Worm (Caenorhabditis elegans) whole organism, L1 larva: Measurements from ENCODE around the gene trmt-10A.
A peak's percentile ranks its signal among the peaks of the same experiment; 100 is the strongest.

Experiments used
- C04F5.9 ChIP-seq: sonication (generic microtip); optimal IDR thresholded peaks from 2 replicates; lab custom pipeline; 2016; ENCODE audit warnings: missing genetic modification characterization, missing compliant biosample characterization
- C34B4.2 ChIP-seq: sonication (generic microtip); optimal IDR thresholded peaks from 2 replicates; lab custom pipeline; 2017; ENCODE audit warnings: mild to moderate bottlenecking, missing genetic modification characterization, missing compliant biosample characterization
- F16B12.6 ChIP-seq: fragments of 150-350 bp; optimal IDR thresholded peaks from 2 replicates; lab custom pipeline; 2014; ENCODE audit warnings: missing biosample characterization, missing genetic modification characterization
- Y116A8C.19 ChIP-seq: sonication (generic microtip); optimal IDR thresholded peaks from 2 replicates; lab custom pipeline; 2016; ENCODE audit warnings: missing compliant biosample characterization, missing genetic modification characterization, borderline replicate concordance
- alr-1 ChIP-seq: fragments of 200-800 bp; sonication (Bioruptor generic); optimal IDR thresholded peaks from 2 replicates; lab custom pipeline; 2018; ENCODE audit warnings: borderline replicate concordance, mild to moderate bottlenecking, missing genetic modification characterization, missing compliant biosample characterization
- blmp-1 ChIP-seq: fragments of 150-350 bp; optimal IDR thresholded peaks from 2 replicates; lab custom pipeline; 2014; ENCODE audit warnings: missing biosample characterization, missing genetic modification characterization
- ceh-63 ChIP-seq: fragments of 200-800 bp; sonication (Bioruptor generic); optimal IDR thresholded peaks from 2 replicates; lab custom pipeline; 2018; ENCODE audit warnings: mild to moderate bottlenecking, missing genetic modification characterization, missing compliant biosample characterization
- ceh-8 ChIP-seq: fragments of 200-800 bp; sonication (Bioruptor generic); optimal IDR thresholded peaks from 2 replicates; lab custom pipeline; 2018; ENCODE audit warnings: mild to moderate bottlenecking, missing genetic modification characterization, moderate library complexity, missing compliant biosample characterization
- ceh-82 ChIP-seq, 3 experiments: fragments of 150-350 bp in 1 of 3; sonication (generic microtip) in 2 of 3; optimal IDR thresholded peaks; 2 replicates each; lab custom pipeline; 2014 to 2017; ENCODE audit warnings: missing biosample characterization in 3 of 3, missing genetic modification characterization in 3 of 3
- ceh-88 ChIP-seq: fragments of 200-800 bp; sonication (Bioruptor generic); IDR thresholded peaks from 2 replicates; pipeline ENCODE4 v1.3.6; 2022; ENCODE audit warnings: missing genetic modification characterization, missing compliant biosample characterization
- dpl-1 ChIP-seq, 3 experiments: fragments of 150-350 bp in 2 of 3; sonication (generic microtip) in 1 of 3; optimal IDR thresholded peaks; 2 replicates each; lab custom pipeline; 2014 to 2017; ENCODE audit warnings: missing biosample characterization in 3 of 3, missing genetic modification characterization in 3 of 3, missing genetic modification reagents in 3 of 3
- efl-1 ChIP-seq, 4 experiments: fragments of 150-350 bp; optimal IDR thresholded peaks in 3 of 4; peaks in 1 of 4; 1 replicate in 1 of 4; 2 replicates in 3 of 4; lab custom pipeline; 2014; ENCODE audit warnings: missing biosample characterization in 2 of 4, missing genetic modification characterization in 2 of 4, missing genetic modification reagents in 2 of 4
- efl-3 ChIP-seq: fragments of 200-800 bp; sonication (Bioruptor generic); optimal IDR thresholded peaks from 2 replicates; lab custom pipeline; 2018; ENCODE audit warnings: mild to moderate bottlenecking, missing genetic modification characterization, missing compliant biosample characterization
- egl-13 ChIP-seq: sonication (generic microtip); optimal IDR thresholded peaks from 2 replicates; lab custom pipeline; 2016; ENCODE audit warnings: missing genotype, missing genetic modification reagents, missing genetic modification characterization, missing compliant biosample characterization
- egl-27 ChIP-seq, 2 experiments: fragments of 150-350 bp in 1 of 2; sonication (generic microtip); optimal IDR thresholded peaks; 3 replicates each; lab custom pipeline; 2017 to 2018; ENCODE audit warnings: missing biosample characterization in 2 of 2, missing genetic modification characterization in 2 of 2, missing genetic modification reagents in 2 of 2
- elt-2 ChIP-seq: sonication (generic microtip); optimal IDR thresholded peaks from 2 replicates; lab custom pipeline; 2016; ENCODE audit warnings: missing genetic modification characterization, mild to moderate bottlenecking, inconsistent platforms, missing compliant biosample characterization, missing genetic modification reagents
- elt-3 ChIP-seq, 6 experiments: fragments of 150-350 bp in 1 of 6; sonication (generic microtip); optimal IDR thresholded peaks; 2 replicates each; lab custom pipeline; 2017 to 2018; ENCODE audit warnings: missing biosample characterization in 6 of 6, missing genetic modification characterization in 6 of 6, inconsistent platforms in 1 of 6
- fkh-10 ChIP-seq: sonication (generic microtip); optimal IDR thresholded peaks from 2 replicates; lab custom pipeline; 2017; ENCODE audit warnings: missing biosample characterization, missing genetic modification reagents, missing genetic modification characterization
- fkh-4 ChIP-seq: sonication (generic microtip); optimal IDR thresholded peaks from 2 replicates; lab custom pipeline; 2016; ENCODE audit warnings: missing compliant biosample characterization, missing genetic modification characterization, borderline replicate concordance
- fos-1 ChIP-seq: fragments of 150-350 bp; optimal IDR thresholded peaks from 2 replicates; lab custom pipeline; 2014; ENCODE audit warnings: missing biosample characterization, missing genetic modification characterization
- lin-13 ChIP-seq: fragments of 150-350 bp; optimal IDR thresholded peaks from 2 replicates; lab custom pipeline; 2014; ENCODE audit warnings: missing biosample characterization, missing genetic modification reagents, missing genetic modification characterization
- lin-14 ChIP-seq: fragments of 200-800 bp; sonication (Bioruptor generic); optimal IDR thresholded peaks from 2 replicates; lab custom pipeline; 2018; ENCODE audit warnings: mild to moderate bottlenecking, missing genetic modification characterization, moderate library complexity, missing compliant biosample characterization
- lin-15B ChIP-seq: fragments of 150-350 bp; sonication (generic microtip); optimal IDR thresholded peaks from 3 replicates; lab custom pipeline; 2014; ENCODE audit warnings: missing biosample characterization, missing genetic modification characterization
- lsy-2 ChIP-seq, 2 experiments: fragments of 150-350 bp; optimal IDR thresholded peaks; 2 replicates each; lab custom pipeline; 2014; ENCODE audit warnings: missing biosample characterization in 2 of 2, missing genetic modification characterization in 2 of 2
- mdl-1 ChIP-seq, 2 experiments: fragments of 150-350 bp; optimal IDR thresholded peaks; 2 replicates each; lab custom pipeline; 2014 to 2017; ENCODE audit warnings: missing biosample characterization in 2 of 2, missing genetic modification characterization in 2 of 2, inconsistent platforms in 1 of 2
- mef-2 ChIP-seq: fragments of 150-350 bp; optimal IDR thresholded peaks from 2 replicates; lab custom pipeline; 2014; ENCODE audit warnings: missing biosample characterization, missing genetic modification characterization
- nhr-19 ChIP-seq: fragments of 200-800 bp; sonication (Bioruptor generic); conservative IDR thresholded peaks from 2 replicates; pipeline ENCODE4 v1.3.6; 2022; ENCODE audit warnings: missing genetic modification characterization, missing compliant biosample characterization
- nhr-20 ChIP-seq: sonication (generic microtip); optimal IDR thresholded peaks from 2 replicates; lab custom pipeline; 2016; ENCODE audit warnings: mild to moderate bottlenecking, missing genetic modification characterization, missing compliant biosample characterization
- nhr-28 ChIP-seq: fragments of 150-350 bp; optimal IDR thresholded peaks from 2 replicates; lab custom pipeline; 2014; ENCODE audit warnings: missing biosample characterization, missing genetic modification characterization
- nhr-47 ChIP-seq: sonication (generic microtip); optimal IDR thresholded peaks from 2 replicates; lab custom pipeline; 2016; ENCODE audit warnings: mild to moderate bottlenecking, missing genetic modification characterization, moderate library complexity, missing compliant biosample characterization
- nhr-77 ChIP-seq: fragments of 150-350 bp; optimal IDR thresholded peaks from 2 replicates; lab custom pipeline; 2014; ENCODE audit warnings: missing biosample characterization, missing genetic modification characterization
- nhr-84 ChIP-seq: sonication (generic microtip); optimal IDR thresholded peaks from 2 replicates; lab custom pipeline; 2017; ENCODE audit warnings: missing biosample characterization, missing genetic modification characterization
- nhr-85 ChIP-seq: sonication (generic microtip); peaks from one replicate; lab custom pipeline; 2016; ENCODE audit warnings: missing genetic modification characterization, inconsistent platforms, missing compliant biosample characterization
- nhr-90 ChIP-seq: sonication (generic microtip); optimal IDR thresholded peaks from 2 replicates; lab custom pipeline; 2016; ENCODE audit warnings: mild to moderate bottlenecking, missing genetic modification characterization, missing compliant biosample characterization; ENCODE audit not compliant: poor library complexity
- pax-3 ChIP-seq: fragments of 200-800 bp; sonication (Bioruptor generic); optimal IDR thresholded peaks from 2 replicates; lab custom pipeline; 2018; ENCODE audit warnings: mild to moderate bottlenecking, missing genetic modification characterization, moderate library complexity, missing compliant biosample characterization
- pqm-1 ChIP-seq: sonication (generic microtip); optimal IDR thresholded peaks from 3 replicates; lab custom pipeline; 2017; ENCODE audit warnings: missing biosample characterization, missing genetic modification characterization
- rnt-1 ChIP-seq: sonication (generic microtip); optimal IDR thresholded peaks from 2 replicates; lab custom pipeline; 2016; ENCODE audit warnings: mild to moderate bottlenecking, missing genetic modification characterization, moderate library complexity, missing compliant biosample characterization
- skn-1 ChIP-seq: fragments of 150-350 bp; optimal IDR thresholded peaks from 2 replicates; lab custom pipeline; 2014; ENCODE audit warnings: missing biosample characterization, missing genetic modification characterization
- sox-4 ChIP-seq: sonication (generic microtip); optimal IDR thresholded peaks from 2 replicates; lab custom pipeline; 2016; ENCODE audit warnings: missing genetic modification characterization, missing compliant biosample characterization
- sptf-1 ChIP-seq: fragments of 150-350 bp; optimal IDR thresholded peaks from 2 replicates; lab custom pipeline; 2014; ENCODE audit warnings: missing biosample characterization, missing genetic modification characterization
- swsn-7 ChIP-seq: sonication (generic microtip); optimal IDR thresholded peaks from 2 replicates; lab custom pipeline; 2016; ENCODE audit warnings: missing genetic modification characterization, missing compliant biosample characterization
- tbx-2 ChIP-seq: sonication (generic microtip); optimal IDR thresholded peaks from 2 replicates; lab custom pipeline; 2016; ENCODE audit warnings: missing genetic modification characterization, missing compliant biosample characterization
- tlp-1 ChIP-seq: fragments of 150-350 bp; optimal IDR thresholded peaks from 2 replicates; lab custom pipeline; 2014; ENCODE audit warnings: missing biosample characterization, missing genetic modification characterization
- unc-130 ChIP-seq: fragments of 150-350 bp; optimal IDR thresholded peaks from 2 replicates; lab custom pipeline; 2017; ENCODE audit warnings: missing biosample characterization, missing genetic modification characterization, inconsistent platforms
- unc-30 ChIP-seq: sonication (generic microtip); optimal IDR thresholded peaks from 2 replicates; lab custom pipeline; 2017; ENCODE audit warnings: missing biosample characterization, missing genetic modification characterization
- unc-98 ChIP-seq: fragments of 200-800 bp; sonication (Bioruptor generic); IDR thresholded peaks from 2 replicates; pipeline ENCODE4 v1.3.6; 2022; ENCODE audit warnings: missing genetic modification characterization, missing compliant biosample characterization
- zag-1 ChIP-seq: fragments of 150-350 bp; optimal IDR thresholded peaks from 2 replicates; lab custom pipeline; 2014; ENCODE audit warnings: missing biosample characterization, missing genetic modification characterization
- zip-4 ChIP-seq: fragments of 200-800 bp; sonication (Bioruptor generic); optimal IDR thresholded peaks from 2 replicates; lab custom pipeline; 2018; ENCODE audit warnings: mild to moderate bottlenecking, missing genetic modification characterization, moderate library complexity, missing compliant biosample characterization
- ztf-11 ChIP-seq, 2 experiments: sonication (generic microtip); optimal IDR thresholded peaks; 2 replicates each; lab custom pipeline; 2016 to 2017; ENCODE audit warnings: missing genetic modification characterization in 2 of 2, missing biosample characterization in 1 of 2, missing compliant biosample characterization in 1 of 2

Gene trmt-10A

DNA sequence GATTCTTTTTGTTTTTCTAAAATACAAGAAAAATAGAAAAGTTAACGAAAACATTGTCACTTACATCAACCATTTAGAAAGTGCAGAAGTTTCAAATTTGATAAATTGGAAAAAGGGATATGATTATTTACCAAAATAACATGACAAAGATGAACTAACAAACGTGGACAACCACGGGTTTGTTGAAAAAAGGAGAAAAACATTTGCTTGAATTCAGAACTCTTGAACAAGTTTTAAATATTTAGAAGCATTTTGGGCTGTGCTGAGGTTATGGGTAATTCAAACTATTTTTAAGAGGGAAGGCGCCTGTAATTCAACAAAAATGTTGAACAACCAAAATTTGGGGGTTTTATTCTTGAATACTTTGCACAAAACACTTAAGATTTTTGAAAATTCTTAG is 42.2 kb downstream of the trmt-10A start, which contains the start of gene ttbk-3:
Gene ttbk-3, minus strand, starts transcription at position 101 of the 400 bp plus-strand sequence.
- TF ChIP-seq efl-1 (optimal IDR thresholded peaks at IDR 0.05; lab: Kevin White, UChicago) (no peak), efl-1 (GFP tag; optimal IDR thresholded peaks at IDR 0.05 in 1 of 2; lab: Kevin White, UChicago) (peak in 1 of 2 experiments; percentile 43), C34B4.2 (tag; lab: Kevin White, UChicago) (no peak)

DNA sequence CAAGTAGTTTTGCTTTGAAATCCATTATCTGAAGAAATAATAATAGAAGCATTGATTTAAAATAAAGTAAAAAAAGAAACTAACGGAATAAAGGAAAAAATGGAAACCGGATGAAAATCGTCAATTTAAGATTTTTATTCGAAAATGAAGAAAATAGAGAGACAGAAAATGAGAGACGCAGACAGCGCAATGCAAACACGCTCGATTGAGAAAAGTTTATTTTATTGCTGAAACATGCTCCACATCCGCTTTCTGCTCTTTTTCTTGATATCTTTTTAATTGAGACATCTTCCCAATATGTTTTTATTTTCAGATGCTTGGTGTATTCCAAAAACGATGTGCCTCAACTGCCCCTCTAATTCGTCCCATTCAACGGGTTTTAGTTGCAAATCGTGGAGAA is 47.8 kb downstream of the trmt-10A start, which contains the start of the genes prp-18 and mccc-1:
Gene prp-18, minus strand, starts transcription at position 127 of the 400 bp plus-strand sequence.
Gene mccc-1, plus strand, starts transcription at position 314 of the 400 bp plus-strand sequence.
- TF ChIP-seq egl-13 (tag; lab: Kevin White, UChicago): no peak
- no peak for TF ChIP-seq sptf-1 (tag; lab: Kevin White, UChicago)
- TF ChIP-seq ztf-11 (tag; optimal IDR thresholded peaks at IDR 0.05; lab: Kevin White, UChicago): no peak
- TF ChIP-seq lsy-2 (tag; optimal IDR thresholded peaks at IDR 0.05; lab: Kevin White, UChicago): peak in 1 of 2 experiments; percentile 57
- TF ChIP-seq Y116A8C.19 (tag; lab: Kevin White, UChicago): no peak
- no peak for TF ChIP-seq elt-2 (tag; lab: Kevin White, UChicago)
- no peak for TF ChIP-seq elt-3 (tag; optimal IDR thresholded peaks at IDR 0.05; lab: Kevin White, UChicago)
- peak; percentile 8 for TF ChIP-seq fkh-10 (GFP tag; lab: Kevin White, UChicago)
- TF ChIP-seq tbx-2: no peak
- TF ChIP-seq unc-98 (GFP tag; lab: Robert Waterston, UW): no peak
- no peak for TF ChIP-seq tlp-1 (tag; lab: Kevin White, UChicago)
- TF ChIP-seq nhr-28 (tag; lab: Kevin White, UChicago): no peak
- no peak for TF ChIP-seq mef-2
- TF ChIP-seq fos-1 (tag; lab: Kevin White, UChicago): no peak
- no peak for TF ChIP-seq nhr-47 (tag; lab: Kevin White, UChicago)
- TF ChIP-seq unc-30 (tag; lab: Kevin White, UChicago): no peak
- TF ChIP-seq egl-27 (tag; optimal IDR thresholded peaks at IDR 0.05; lab: Kevin White, UChicago): no peak
- TF ChIP-seq zip-4 (GFP tag; lab: Kevin White, UChicago): no peak
- no peak for TF ChIP-seq nhr-84 (tag; lab: Kevin White, UChicago)
- no peak for TF ChIP-seq zag-1 (tag; lab: Kevin White, UChicago)
- no peak for TF ChIP-seq fkh-4
- no peak for TF ChIP-seq C34B4.2 (tag; lab: Kevin White, UChicago)
- TF ChIP-seq pax-3: no peak
- no peak for TF ChIP-seq nhr-77 (tag; lab: Kevin White, UChicago)
- no peak for TF ChIP-seq nhr-20
- no peak for TF ChIP-seq F16B12.6 (tag; lab: Kevin White, UChicago)
- no peak for TF ChIP-seq nhr-90 (tag; lab: Kevin White, UChicago)
- TF ChIP-seq pqm-1: no peak
- TF ChIP-seq swsn-7 (tag; lab: Kevin White, UChicago): peak; percentile 33
- peak; percentile 56 for TF ChIP-seq lin-15B (tag; lab: Kevin White, UChicago)
- no peak for TF ChIP-seq ceh-63 (GFP tag; lab: Kevin White, UChicago)
- no peak for TF ChIP-seq C04F5.9 (tag; lab: Kevin White, UChicago)
- TF ChIP-seq mdl-1 (tag; optimal IDR thresholded peaks at IDR 0.05; lab: Kevin White, UChicago): peak in 1 of 2 experiments; percentile 16
- peak; percentile 25; the same call in 1 of the 2 replicates for TF ChIP-seq nhr-19 (GFP tag; lab: Robert Waterston, UW)
- peak; percentile 67 to 70 for TF ChIP-seq efl-1 (optimal IDR thresholded peaks at IDR 0.05; lab: Kevin White, UChicago)
- peak; percentile 64 to 91 for TF ChIP-seq efl-1 (GFP tag; optimal IDR thresholded peaks at IDR 0.05 in 1 of 2; lab: Kevin White, UChicago)
- peak; percentile 28 for TF ChIP-seq skn-1
- TF ChIP-seq ceh-88 (GFP tag; lab: Robert Waterston, UW): no peak
- peak; percentile 74 for TF ChIP-seq lin-14
- TF ChIP-seq blmp-1 (tag; lab: Kevin White, UChicago): peak; percentile 30
- peak; percentile 43 to 69 (median 60) for TF ChIP-seq dpl-1 (GFP tag; optimal IDR thresholded peaks at IDR 0.05; lab: Kevin White, UChicago)
- no peak for TF ChIP-seq lin-13 (GFP tag; lab: Kevin White, UChicago)
- peak; percentile 33 for TF ChIP-seq nhr-85
- TF ChIP-seq efl-3 (GFP tag; lab: Kevin White, UChicago): no peak
- no peak for TF ChIP-seq ceh-8
- no peak for TF ChIP-seq sox-4 (tag; lab: Kevin White, UChicago)
- TF ChIP-seq alr-1 (tag; lab: Kevin White, UChicago): no peak
- TF ChIP-seq rnt-1 (tag; lab: Kevin White, UChicago): peak; percentile 64
- TF ChIP-seq ceh-82 (tag; optimal IDR thresholded peaks at IDR 0.05; lab: Kevin White, UChicago): peak in 1 of 3 experiments; percentile 62
- TF ChIP-seq unc-130: peak; percentile 9
